Worm (Caenorhabditis elegans): ENCODE results near the gene act-3.

ce11 chrV:11121247-11121646, 46.9 kb upstream of the act-3 start:
- TF ChIP-seq syd-9 (tag; optimal IDR thresholded peaks at IDR 0.05) (no peak), pros-1 (tag; optimal IDR thresholded peaks at IDR 0.05) (no peak), eyg-1 (tag; optimal IDR thresholded peaks at IDR 0.05) (no peak), ama-1 (optimal IDR thresholded peaks at IDR 0.05) (no peak)
